Fruit fly (Drosophila melanogaster): ENCODE measurements around the gene CG42460.

The CG42460 gene

DNA sequence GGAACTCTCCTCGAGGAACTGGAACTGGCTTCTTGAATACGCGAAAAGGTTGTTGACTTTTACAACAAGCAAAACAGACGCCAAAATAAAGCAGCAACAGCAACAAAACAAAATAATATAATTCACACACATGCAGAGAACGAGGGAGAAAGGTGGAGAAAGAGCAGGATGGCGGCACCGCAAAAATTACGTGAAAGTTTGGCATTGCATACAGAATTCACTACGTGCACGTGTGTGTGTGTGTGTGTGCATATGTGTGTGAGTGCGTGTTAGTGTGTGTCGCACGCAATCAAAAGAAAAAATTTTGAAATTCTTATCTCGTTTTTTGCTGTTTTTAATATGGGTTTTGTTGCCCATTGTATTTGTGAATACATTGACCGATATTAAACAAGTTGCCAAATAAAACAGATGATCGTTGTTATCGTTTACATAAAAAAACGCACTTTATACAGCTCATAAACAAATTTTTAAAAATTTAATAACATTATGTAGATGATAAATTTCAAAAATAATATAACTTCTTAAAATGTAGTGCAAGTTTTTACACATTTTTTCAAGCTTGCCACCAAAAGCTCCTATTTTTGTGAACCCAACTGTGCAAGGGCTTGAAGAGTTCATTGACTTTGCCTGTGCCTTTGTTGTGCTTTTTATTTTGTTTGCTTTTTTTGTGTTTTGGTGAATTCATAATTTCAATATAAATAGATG lies 46.9 kb downstream of the CG42460 start (continued):
- TF ChIP-seq grau (tag; optimal IDR thresholded peaks at IDR 0.05) (peak; percentile 10), CG6689 (GFP tag; IDR thresholded peaks at IDR 0.05) (0 out of 2 replicates have a peak, but pooled peaks have one; percentile 14), CG12155 (GFP tag; optimal IDR thresholded peaks at IDR 0.05) (no peak), Blimp-1 (GFP tag; optimal IDR thresholded peaks at IDR 0.05) (peak; percentile 50), cg (GFP tag; optimal IDR thresholded peaks at IDR 0.05) (peak; percentile 25), da (GFP tag; optimal IDR thresholded peaks at IDR 0.05) (no peak), zfh1 (GFP tag; IDR thresholded peaks at IDR 0.05) (0 out of 3 replicates have a peak, but pooled peaks have one; percentile 9), lbe (GFP tag; optimal IDR thresholded peaks at IDR 0.05) (peak; percentile 65), Chrac-16 (GFP tag; optimal IDR thresholded peaks at IDR 0.05) (peak; percentile 11), CG18764 (GFP tag; optimal IDR thresholded peaks at IDR 0.05) (no peak), CG2875 (GFP tag; optimal IDR thresholded peaks at IDR 0.05) (peak; percentile 6), gem (tag; optimal IDR thresholded peaks at IDR 0.05) (peak; percentile 67), eve (GFP tag; optimal IDR thresholded peaks at IDR 0.05) (peak in 1 of 2 experiments; percentile 21), tx (GFP tag; optimal IDR thresholded peaks at IDR 0.05) (no peak), CG12391 (tag; optimal IDR thresholded peaks at IDR 0.05) (peak; percentile 34), hkb (optimal IDR thresholded peaks at IDR 0.05) (no peak), hkb (GFP tag; IDR thresholded peaks at IDR 0.05) (peak; percentile 38; the same call in 1 of the 2 replicates), CG17612 (GFP tag; IDR thresholded peaks at IDR 0.05) (no peak), CG10366 (GFP tag; IDR thresholded peaks at IDR 0.05) (0 out of 2 replicates have a peak, but pooled peaks have one; percentile 21), CG6813 (GFP tag; optimal IDR thresholded peaks at IDR 0.05) (no peak), CG2712 (tag; optimal IDR thresholded peaks at IDR 0.05) (peak; percentile 30), B-H1 (GFP tag; IDR thresholded peaks at IDR 0.05) (no peak), otp (GFP tag; IDR thresholded peaks at IDR 0.05) (no peak), Doc2 (GFP tag; IDR thresholded peaks at IDR 0.05) (no peak), dan (GFP tag; IDR thresholded peaks at IDR 0.05) (no peak), seq (GFP tag; IDR thresholded peaks at IDR 0.05) (0 out of 2 replicates have a peak, but pooled peaks have one; percentile 20), CG17385 (GFP tag; optimal IDR thresholded peaks at IDR 0.05) (peak; percentile 1), az2 (GFP tag; optimal IDR thresholded peaks at IDR 0.05) (peak; percentile 32), ATbp (GFP tag; optimal IDR thresholded peaks at IDR 0.05) (peak; percentile 13), CG33213 (GFP tag; optimal IDR thresholded peaks at IDR 0.05) (no peak), ssp (GFP tag; IDR thresholded peaks at IDR 0.05) (no peak), CG11696 (GFP tag; IDR thresholded peaks at IDR 0.05) (peak; percentile 59), CG18011 (GFP tag; optimal IDR thresholded peaks at IDR 0.05) (no peak), Sox102F (GFP tag; optimal IDR thresholded peaks at IDR 0.05) (peak; percentile 72), fd96Cb (tag; optimal IDR thresholded peaks at IDR 0.05) (peak; percentile 1), cad (GFP tag; optimal IDR thresholded peaks at IDR 0.05) (no peak), CG7556 (GFP tag; optimal IDR thresholded peaks at IDR 0.05) (no peak), CG8388 (GFP tag; optimal IDR thresholded peaks at IDR 0.05) (no peak), phol (tag; optimal IDR thresholded peaks at IDR 0.05) (peak; percentile 20), al (GFP tag; IDR thresholded peaks at IDR 0.05) (no peak), CG11504 (tag; optimal IDR thresholded peaks at IDR 0.05) (peak; percentile 53), ac (GFP tag; optimal IDR thresholded peaks at IDR 0.05) (no peak), CG9797 (GFP tag; optimal IDR thresholded peaks at IDR 0.05) (no peak), CG14710 (tag; optimal IDR thresholded peaks at IDR 0.05) (peak; percentile 8), CG10979 (tag; optimal IDR thresholded peaks at IDR 0.05) (peak; percentile 22), CG5953 (GFP tag; IDR thresholded peaks at IDR 0.05) (no peak), CG30403 (GFP tag; optimal IDR thresholded peaks at IDR 0.05) (peak; percentile 3), Mad (GFP tag; optimal IDR thresholded peaks at IDR 0.05) (no peak), CG17361 (GFP tag; IDR thresholded peaks at IDR 0.05) (peak; percentile 33; the same call in 1 of the 3 replicates), ase (GFP tag; IDR thresholded peaks at IDR 0.05) (no peak)
